Worm (Caenorhabditis elegans) whole organism, L2 larva: ENCODE results near the gene Y46G5A.38.

Experiments
- C34F6.9 ChIP-seq: fragments of 150-350 bp; optimal IDR thresholded peaks from 2 replicates; lab custom pipeline; 2014; ENCODE audit warnings: missing biosample characterization, missing genetic modification characterization
- F13H6.1 ChIP-seq: sonication (generic microtip); optimal IDR thresholded peaks from 2 replicates; lab custom pipeline; 2016; ENCODE audit warnings: missing genetic modification characterization, missing compliant biosample characterization
- R02D3.7 ChIP-seq: fragments of 150-350 bp; optimal IDR thresholded peaks from 2 replicates; lab custom pipeline; 2014; ENCODE audit warnings: missing biosample characterization, missing genetic modification characterization
- Y55F3AM.14 ChIP-seq: fragments of 200-800 bp; sonication (Bioruptor generic); optimal IDR thresholded peaks from 2 replicates; lab custom pipeline; 2018; ENCODE audit warnings: mild to moderate bottlenecking, missing genetic modification characterization, missing compliant biosample characterization
- ZK546.5 ChIP-seq: sonication (generic microtip); optimal IDR thresholded peaks from 2 replicates; lab custom pipeline; 2017; ENCODE audit warnings: missing biosample characterization, missing genetic modification characterization
- alr-1 ChIP-seq: fragments of 150-350 bp; optimal IDR thresholded peaks from 2 replicates; lab custom pipeline; 2014; ENCODE audit warnings: missing biosample characterization, missing genetic modification characterization
- ama-1 ChIP-seq: fragments of 150-350 bp; optimal IDR thresholded peaks from 2 replicates; lab custom pipeline; 2018; ENCODE audit warnings: inconsistent platforms
- blmp-1 ChIP-seq: sonication (generic microtip); optimal IDR thresholded peaks from 2 replicates; lab custom pipeline; 2017; ENCODE audit warnings: missing genetic modification characterization, mild to moderate bottlenecking, missing compliant biosample characterization, antibody characterized with exemption, moderate library complexity; ENCODE audit not compliant: insufficient read depth
- ceh-16 ChIP-seq: fragments of 150-350 bp; optimal IDR thresholded peaks from 2 replicates; lab custom pipeline; 2014; ENCODE audit warnings: missing biosample characterization, missing genetic modification characterization
- ceh-82 ChIP-seq: fragments of 150-350 bp; optimal IDR thresholded peaks from 2 replicates; lab custom pipeline; 2014; ENCODE audit warnings: missing biosample characterization, missing genetic modification characterization
- crh-2 ChIP-seq: sonication (generic microtip); optimal IDR thresholded peaks from 2 replicates; lab custom pipeline; 2017; ENCODE audit warnings: missing biosample characterization, missing genetic modification characterization
- dmd-4 ChIP-seq: sonication (generic microtip); optimal IDR thresholded peaks from 2 replicates; lab custom pipeline; 2017; ENCODE audit warnings: missing biosample characterization, missing genetic modification characterization
- egl-27 ChIP-seq: sonication (generic microtip); optimal IDR thresholded peaks from 3 replicates; lab custom pipeline; 2017; ENCODE audit warnings: missing biosample characterization, missing genetic modification reagents, missing genetic modification characterization
- elt-1 ChIP-seq: fragments of 150-350 bp; optimal IDR thresholded peaks from 2 replicates; lab custom pipeline; 2014; ENCODE audit warnings: missing biosample characterization, missing genetic modification characterization
- elt-3 ChIP-seq: sonication (generic microtip); optimal IDR thresholded peaks from 2 replicates; lab custom pipeline; 2017; ENCODE audit warnings: missing biosample characterization, missing genetic modification characterization
- fos-1 ChIP-seq: fragments of 150-350 bp; optimal IDR thresholded peaks from 2 replicates; lab custom pipeline; 2014; ENCODE audit warnings: missing biosample characterization, missing genetic modification characterization
- gmeb-1 ChIP-seq: fragments of 150-350 bp; optimal IDR thresholded peaks from 2 replicates; lab custom pipeline; 2014; ENCODE audit warnings: missing biosample characterization, missing genetic modification characterization
- lin-11 ChIP-seq: fragments of 150-350 bp; sonication (generic microtip); optimal IDR thresholded peaks from 2 replicates; lab custom pipeline; 2014; ENCODE audit warnings: missing biosample characterization, missing genetic modification characterization, inconsistent platforms, mixed read lengths
- lin-13 ChIP-seq: fragments of 150-350 bp; optimal IDR thresholded peaks from 2 replicates; lab custom pipeline; 2014; ENCODE audit warnings: missing biosample characterization, missing genetic modification reagents, missing genetic modification characterization
- lsy-2 ChIP-seq, 2 experiments: fragments of 150-350 bp in 1 of 2; sonication (generic microtip) in 1 of 2; optimal IDR thresholded peaks; 2 replicates each; lab custom pipeline; 2014 to 2017; ENCODE audit warnings: missing biosample characterization in 2 of 2, missing genetic modification characterization in 2 of 2
- mbf-1 ChIP-seq: sonication (generic microtip); optimal IDR thresholded peaks from 2 replicates; lab custom pipeline; 2017; ENCODE audit warnings: missing biosample characterization, missing genetic modification characterization
- mdl-1 ChIP-seq, 2 experiments: fragments of 150-350 bp in 1 of 2; sonication (generic microtip) in 1 of 2; optimal IDR thresholded peaks; 2 replicates each; lab custom pipeline; 2017; ENCODE audit warnings: missing biosample characterization in 2 of 2, missing genetic modification characterization in 2 of 2
- nhr-10 ChIP-seq: sonication (generic microtip); optimal IDR thresholded peaks from 2 replicates; lab custom pipeline; 2017; ENCODE audit warnings: missing biosample characterization, missing genetic modification characterization
- nhr-11 ChIP-seq: fragments of 150-350 bp; optimal IDR thresholded peaks from 2 replicates; lab custom pipeline; 2014; ENCODE audit warnings: missing biosample characterization, missing genetic modification characterization
- nhr-12 ChIP-seq: fragments of 150-350 bp; optimal IDR thresholded peaks from 2 replicates; lab custom pipeline; 2014; ENCODE audit warnings: missing biosample characterization, missing genetic modification characterization
- nhr-129 ChIP-seq: fragments of 150-350 bp; optimal IDR thresholded peaks from 2 replicates; lab custom pipeline; 2014; ENCODE audit warnings: missing biosample characterization, missing genetic modification characterization
- nhr-21 ChIP-seq: fragments of 150-350 bp; optimal IDR thresholded peaks from 2 replicates; lab custom pipeline; 2014; ENCODE audit warnings: missing biosample characterization, missing genetic modification characterization
- nhr-23 ChIP-seq: fragments of 150-350 bp; optimal IDR thresholded peaks from 2 replicates; lab custom pipeline; 2014; ENCODE audit warnings: missing biosample characterization, missing genetic modification reagents, missing genetic modification characterization
- nhr-25 ChIP-seq: fragments of 150-350 bp; sonication (generic microtip); optimal IDR thresholded peaks from 3 replicates; lab custom pipeline; 2014; ENCODE audit warnings: missing biosample characterization, missing genetic modification characterization
- nhr-77 ChIP-seq: fragments of 150-350 bp; optimal IDR thresholded peaks from 2 replicates; lab custom pipeline; 2014; ENCODE audit warnings: missing biosample characterization, missing genetic modification characterization
- peb-1 ChIP-seq: fragments of 150-350 bp; optimal IDR thresholded peaks from 2 replicates; lab custom pipeline; 2014; ENCODE audit warnings: missing biosample characterization, missing genetic modification characterization
- sma-3 ChIP-seq: sonication (generic microtip); optimal IDR thresholded peaks from 2 replicates; lab custom pipeline; 2016; ENCODE audit warnings: missing genetic modification reagents, missing genetic modification characterization, missing compliant biosample characterization
- snpc-4 ChIP-seq: fragments of 150-350 bp; optimal IDR thresholded peaks from 2 replicates; lab custom pipeline; 2014; ENCODE audit warnings: missing biosample characterization, missing genetic modification characterization
- unc-55 ChIP-seq: fragments of 150-350 bp; sonication (generic microtip); optimal IDR thresholded peaks from 3 replicates; lab custom pipeline; 2014; ENCODE audit warnings: missing biosample characterization, missing genetic modification reagents, missing genetic modification characterization
- zag-1 ChIP-seq: fragments of 150-350 bp; optimal IDR thresholded peaks from 2 replicates; lab custom pipeline; 2014; ENCODE audit warnings: missing biosample characterization, missing genetic modification characterization
- ztf-11 ChIP-seq: sonication (generic microtip); optimal IDR thresholded peaks from 2 replicates; lab custom pipeline; 2017; ENCODE audit warnings: missing biosample characterization, missing genetic modification characterization
- ztf-4 ChIP-seq: fragments of 150-350 bp; optimal IDR thresholded peaks from 2 replicates; lab custom pipeline; 2014; ENCODE audit warnings: missing biosample characterization, missing genetic modification characterization

Gene Y46G5A.38

ce11 chrII:12805765-12806384 lies 21.0 kb upstream of the Y46G5A.38 start:
- TF ChIP-seq zag-1 (tag; lab: Kevin White, UChicago) = peak; percentile 2
- TF ChIP-seq egl-27 = peak; percentile 9
- TF ChIP-seq fos-1 (tag; lab: Kevin White, UChicago) = peak; percentile 11
- no peak for TF ChIP-seq gmeb-1 (tag; lab: Kevin White, UChicago)
- TF ChIP-seq dmd-4 (tag; lab: Kevin White, UChicago) = no peak
- TF ChIP-seq unc-55 (GFP tag; lab: Kevin White, UChicago) = peak; percentile 76
- no peak for TF ChIP-seq R02D3.7
- TF ChIP-seq elt-1 (tag; lab: Kevin White, UChicago) = no peak
- TF ChIP-seq alr-1 = no peak
- no peak for TF ChIP-seq nhr-77 (tag; lab: Kevin White, UChicago)
- no peak for TF ChIP-seq nhr-25 (tag; lab: Kevin White, UChicago)
- no peak for TF ChIP-seq nhr-10 (tag; lab: Kevin White, UChicago)
- TF ChIP-seq snpc-4 (tag; lab: Kevin White, UChicago) = no peak
- peak; percentile 35 for TF ChIP-seq F13H6.1
- peak; percentile 54 for TF ChIP-seq nhr-129 (tag; lab: Kevin White, UChicago)
- no peak for TF ChIP-seq mdl-1 (tag; optimal IDR thresholded peaks at IDR 0.05; lab: Kevin White, UChicago)
- no peak for TF ChIP-seq nhr-12 (tag; lab: Kevin White, UChicago)
- no peak for TF ChIP-seq Y55F3AM.14 (GFP tag; lab: Kevin White, UChicago)
- no peak for TF ChIP-seq elt-3 (tag; lab: Kevin White, UChicago)
- TF ChIP-seq ceh-16 = no peak
- TF ChIP-seq mbf-1 (tag; lab: Kevin White, UChicago) = no peak
- peak; percentile 13 for TF ChIP-seq crh-2 (tag; lab: Kevin White, UChicago)
- no peak for TF ChIP-seq sma-3 (GFP tag; lab: Kevin White, UChicago)
- TF ChIP-seq lsy-2 (tag; optimal IDR thresholded peaks at IDR 0.05; lab: Kevin White, UChicago) = peak; percentile 23 to 60
- TF ChIP-seq blmp-1 (tag; lab: Kevin White, UChicago) = no peak
- peak; percentile 58 for TF ChIP-seq C34F6.9 (tag; lab: Kevin White, UChicago)
- peak; percentile 45 for TF ChIP-seq lin-11
- TF ChIP-seq ama-1 (lab: Kevin White, UChicago) = no peak
- TF ChIP-seq lin-13 (GFP tag; lab: Kevin White, UChicago) = peak; percentile 31
- no peak for TF ChIP-seq nhr-11 (tag; lab: Kevin White, UChicago)

ce11 chrII:12806602-12807182 lies 20.2 kb upstream of the Y46G5A.38 start, which contains the start of gene spds-1:
spds-1 (plus strand) TSS chrII:12806899.
- TF ChIP-seq fos-1 (tag; lab: Kevin White, UChicago) = peak; percentile 36
- no peak for TF ChIP-seq mdl-1 (tag; optimal IDR thresholded peaks at IDR 0.05; lab: Kevin White, UChicago)
- TF ChIP-seq nhr-12 (tag; lab: Kevin White, UChicago) = no peak

DNA sequence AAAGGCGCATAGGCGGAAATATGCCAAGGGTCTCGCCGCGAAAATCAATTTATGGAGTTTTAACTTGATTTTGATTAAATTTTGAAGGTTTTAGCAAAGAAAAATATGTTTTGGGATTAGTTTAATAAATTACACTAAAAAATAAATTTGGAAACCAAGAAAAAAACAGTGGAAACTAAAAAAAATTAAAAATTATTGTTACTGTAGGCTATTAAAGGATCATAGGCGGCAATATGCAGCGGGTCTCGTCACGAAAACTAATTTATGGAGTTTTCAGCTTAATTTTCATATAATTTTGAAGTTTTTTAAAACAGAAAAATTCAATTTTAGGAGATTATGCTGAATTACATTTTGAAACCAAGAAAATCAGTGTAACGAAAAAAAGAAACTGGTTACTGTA lies 18.1 kb upstream of the Y46G5A.38 start:
- TF ChIP-seq R02D3.7 (no peak), Y55F3AM.14 (GFP tag; lab: Kevin White, UChicago) (no peak)

DNA sequence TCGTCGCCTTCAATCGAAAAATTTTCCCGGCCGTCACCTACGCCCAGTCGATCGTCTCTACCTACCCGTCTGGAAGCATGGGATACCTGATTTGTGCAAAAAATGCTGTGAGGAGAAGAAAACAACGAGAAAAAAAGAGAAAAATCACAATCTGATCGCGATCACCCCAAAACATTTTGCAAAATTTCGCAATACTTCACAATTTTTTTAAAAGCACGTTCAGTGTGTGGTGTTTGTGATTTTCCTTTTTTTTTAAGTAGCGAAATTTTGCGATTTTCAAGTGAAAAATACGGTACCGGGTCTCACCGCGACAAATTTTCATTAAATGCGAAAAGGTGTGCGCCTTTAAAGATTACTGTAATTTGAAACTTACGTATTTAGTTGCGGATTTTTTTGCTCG lies 17.1 kb upstream of the Y46G5A.38 start:
- TF ChIP-seq snpc-4 (tag; lab: Kevin White, UChicago) = no peak
- TF ChIP-seq ama-1 (lab: Kevin White, UChicago) = no peak
- TF ChIP-seq nhr-129 (tag; lab: Kevin White, UChicago) = peak; percentile 72
- TF ChIP-seq elt-1 (tag; lab: Kevin White, UChicago) = no peak
- TF ChIP-seq lsy-2 (tag; optimal IDR thresholded peaks at IDR 0.05; lab: Kevin White, UChicago) = no peak
- no peak for TF ChIP-seq dmd-4 (tag; lab: Kevin White, UChicago)

ce11 chrII:12810709-12811108 lies 16.1 kb upstream of the Y46G5A.38 start, which contains the start of gene Y46G5A.20:
Y46G5A.20 (plus strand) TSS chrII:12811009.
- TF ChIP-seq fos-1 (tag; lab: Kevin White, UChicago) (peak; percentile 5), nhr-12 (tag; lab: Kevin White, UChicago) (no peak)

DNA sequence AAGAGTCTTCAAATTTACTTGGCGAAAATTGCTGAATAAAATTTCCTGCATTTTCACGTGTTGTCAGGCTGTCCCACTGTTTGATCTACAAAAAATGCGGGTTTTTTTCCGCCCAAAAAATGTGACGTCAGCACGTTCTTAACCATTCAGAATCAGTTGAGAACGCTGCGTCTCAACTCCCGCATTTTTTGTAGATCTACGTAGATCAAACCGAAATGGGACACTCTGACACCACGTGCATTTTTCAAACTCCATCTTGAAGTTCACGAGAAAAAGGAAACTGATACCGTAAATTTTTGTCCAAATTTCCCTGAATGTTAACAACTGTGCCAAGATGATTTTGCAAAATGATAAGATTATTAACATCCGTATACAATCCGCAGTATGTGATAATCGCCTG lies 13.6 kb upstream of the Y46G5A.38 start:
- TF ChIP-seq blmp-1 (tag; lab: Kevin White, UChicago) (no peak), ztf-11 (tag; lab: Kevin White, UChicago) (no peak), ceh-16 (no peak), nhr-129 (tag; lab: Kevin White, UChicago) (no peak), fos-1 (tag; lab: Kevin White, UChicago) (no peak), ZK546.5 (tag; lab: Kevin White, UChicago) (no peak), elt-3 (tag; lab: Kevin White, UChicago) (no peak), nhr-23 (tag; lab: Kevin White, UChicago) (no peak), ztf-4 (tag; lab: Kevin White, UChicago) (no peak), nhr-21 (tag; lab: Kevin White, UChicago) (no peak), egl-27 (no peak), ceh-82 (no peak), zag-1 (tag; lab: Kevin White, UChicago) (no peak), peb-1 (tag; lab: Kevin White, UChicago) (no peak)
